Worm (Caenorhabditis elegans): ENCODE results near the gene ZK353.2.
A peak's percentile ranks its signal among the peaks of the same experiment; 100 is the strongest.

The ZK353.2 gene

ce11 chrIII:8425076-8425475 lies 26.6 kb downstream of the ZK353.2 start:
- TF ChIP-seq C34B4.2 (tag; optimal IDR thresholded peaks at IDR 0.05) (no peak), egl-13 (tag; optimal IDR thresholded peaks at IDR 0.05) (no peak), ceh-90 (tag; optimal IDR thresholded peaks at IDR 0.05) (no peak), mef-2 (tag; optimal IDR thresholded peaks at IDR 0.05) (no peak), tlp-1 (tag; optimal IDR thresholded peaks at IDR 0.05) (no peak), vab-15 (tag; optimal IDR thresholded peaks at IDR 0.05) (no peak), ceh-88 (GFP tag; IDR thresholded peaks at IDR 0.05) (no peak), ama-1 (optimal IDR thresholded peaks at IDR 0.05) (peak; percentile 45), ztf-11 (tag; optimal IDR thresholded peaks at IDR 0.05) (peak in 1 of 2 experiments; percentile 48), xbp-1 (tag; optimal IDR thresholded peaks at IDR 0.05) (peak; percentile 62), nhr-12 (tag; optimal IDR thresholded peaks at IDR 0.05) (no peak), pax-3 (tag; optimal IDR thresholded peaks at IDR 0.05) (peak; percentile 4), C16A3.4 (tag; optimal IDR thresholded peaks at IDR 0.05) (peak; percentile 56), dsc-1 (tag; optimal IDR thresholded peaks at IDR 0.05) (peak; percentile 27), ets-5 (GFP tag; IDR thresholded peaks at IDR 0.05) (no peak), rnt-1 (tag; optimal IDR thresholded peaks at IDR 0.05) (peak; percentile 22), Y116A8C.19 (tag; optimal IDR thresholded peaks at IDR 0.05; ENCODE audit: borderline replicate concordance) (no peak), nhr-84 (tag; optimal IDR thresholded peaks at IDR 0.05) (no peak), irx-1 (tag; optimal IDR thresholded peaks at IDR 0.05) (no peak), lin-35 (GFP tag; optimal IDR thresholded peaks at IDR 0.05) (peak; percentile 54 to 74), hlh-4 (tag; optimal IDR thresholded peaks at IDR 0.05) (no peak), nhr-47 (tag; optimal IDR thresholded peaks at IDR 0.05) (peak; percentile 72), pqm-1 (tag; optimal IDR thresholded peaks at IDR 0.05) (no peak), lin-14 (GFP tag; optimal IDR thresholded peaks at IDR 0.05) (peak; percentile 85), mdl-1 (tag; optimal IDR thresholded peaks at IDR 0.05) (peak in 1 of 2 experiments; percentile 63), lin-15B (tag; optimal IDR thresholded peaks at IDR 0.05) (no peak), pag-3 (tag; optimal IDR thresholded peaks at IDR 0.05; ENCODE audit: borderline replicate concordance, insufficient read depth) (no peak), nhr-90 (tag; optimal IDR thresholded peaks at IDR 0.05; ENCODE audit: poor library complexity) (peak; percentile 41), efl-1 (optimal IDR thresholded peaks at IDR 0.05) (peak; percentile 57 to 79), efl-1 (GFP tag; optimal IDR thresholded peaks at IDR 0.05 in 1 of 2) (peak; percentile 37 to 94), unc-130 (tag; optimal IDR thresholded peaks at IDR 0.05) (no peak), ceh-8 (GFP tag; optimal IDR thresholded peaks at IDR 0.05) (no peak), hpl-2 (GFP tag; optimal IDR thresholded peaks at IDR 0.05) (no peak), efl-3 (GFP tag; optimal IDR thresholded peaks at IDR 0.05) (no peak), hlh-17 (GFP tag; optimal IDR thresholded peaks at IDR 0.05; ENCODE audit: borderline replicate concordance) (no peak), alr-1 (tag; optimal IDR thresholded peaks at IDR 0.05; ENCODE audit: borderline replicate concordance) (no peak), fkh-8 (tag; optimal IDR thresholded peaks at IDR 0.05) (peak; percentile 68), tbx-2 (tag; optimal IDR thresholded peaks at IDR 0.05) (peak; percentile 70), sptf-1 (tag; optimal IDR thresholded peaks at IDR 0.05) (no peak), fos-1 (tag; optimal IDR thresholded peaks at IDR 0.05) (no peak), unc-98 (GFP tag; IDR thresholded peaks at IDR 0.05) (no peak), F16B12.6 (tag; optimal IDR thresholded peaks at IDR 0.05) (peak; percentile 39), fkh-10 (GFP tag; optimal IDR thresholded peaks at IDR 0.05) (no peak), sup-37 (GFP tag; optimal IDR thresholded peaks at IDR 0.05) (no peak), aly-2 (tag; optimal IDR thresholded peaks at IDR 0.05) (no peak), lsy-2 (tag; optimal IDR thresholded peaks at IDR 0.05) (peak; percentile 49 to 86), nhr-77 (tag; optimal IDR thresholded peaks at IDR 0.05) (peak; percentile 30), ceh-63 (GFP tag; optimal IDR thresholded peaks at IDR 0.05) (no peak), nhr-28 (tag; optimal IDR thresholded peaks at IDR 0.05) (no peak), C04F5.9 (tag; optimal IDR thresholded peaks at IDR 0.05) (peak; percentile 12), egl-27 (tag; optimal IDR thresholded peaks at IDR 0.05) (no peak), dpl-1 (GFP tag; optimal IDR thresholded peaks at IDR 0.05) (peak; percentile 9 to 40 (median 34)), fkh-4 (tag; optimal IDR thresholded peaks at IDR 0.05; ENCODE audit: borderline replicate concordance) (no peak)

Data from whole organism, L1 larva.